Fruit fly (Drosophila melanogaster) whole organism: ENCODE results near the gene Pka-C1.

ENCODE experiments used
- CG8478 ChIP-seq: fragments of >200 bp; optimal IDR thresholded peaks from 2 replicates; lab custom pipeline; 2018; ENCODE audit warnings: inconsistent platforms
- Dll ChIP-seq: fragments of >200 bp; optimal IDR thresholded peaks from 2 replicates; lab custom pipeline; 2017
- EcR ChIP-seq, 2 experiments: fragments of >200 bp; optimal IDR thresholded peaks; 2 replicates each; lab custom pipeline; 2017; ENCODE audit warnings: missing biosample characterization in 2 of 2, missing genetic modification characterization in 2 of 2, missing genetic modification reagents in 2 of 2
- pan ChIP-seq: fragments of >200 bp; optimal IDR thresholded peaks from 2 replicates; lab custom pipeline; 2017
- psq ChIP-seq: fragments of >200 bp; optimal IDR thresholded peaks from 2 replicates; lab custom pipeline; 2017
- usp ChIP-seq: fragments of >200 bp; optimal IDR thresholded peaks from 2 replicates; lab custom pipeline; 2017; ENCODE audit warnings: missing biosample characterization, missing genetic modification characterization, mixed read lengths

Pka-C1 gene

dm6 chr2L:9698923-9699493, at the start of gene Pka-C1:
TSS of gene Pka-C1 (minus strand) at chr2L:9699297.
- TF ChIP-seq pan (lab: Kevin White, UChicago): no peak

dm6 chr2L:9746236-9747225, 47.4 kb upstream of the Pka-C1 start, which contains the start of gene Nckx30C:
TSS of gene Nckx30C (minus strand) at chr2L:9746495.
- TF ChIP-seq pan (lab: Kevin White, UChicago) (no peak), usp (GFP tag; lab: Kevin White, UChicago) (no peak), EcR (GFP tag; optimal IDR thresholded peaks at IDR 0.05; lab: Kevin White, UChicago) (no peak), Dll (lab: Kevin White, UChicago) (no peak), CG8478 (lab: Kevin White, UChicago) (no peak), psq (lab: Kevin White, UChicago) (no peak)

dm6 chr2L:9744634-9745033, 45.5 kb upstream of the Pka-C1 start:
- TF ChIP-seq pan (lab: Kevin White, UChicago): no peak
- TF ChIP-seq usp (GFP tag; lab: Kevin White, UChicago): no peak
- TF ChIP-seq Dll (lab: Kevin White, UChicago): no peak
- no peak for TF ChIP-seq psq (lab: Kevin White, UChicago)
- TF ChIP-seq EcR (GFP tag; optimal IDR thresholded peaks at IDR 0.05; lab: Kevin White, UChicago): no peak
- no peak for TF ChIP-seq CG8478 (lab: Kevin White, UChicago)

dm6 chr2L:9743823-9744222, 44.7 kb upstream of the Pka-C1 start:
- no peak for TF ChIP-seq CG8478 (lab: Kevin White, UChicago)
- TF ChIP-seq pan (lab: Kevin White, UChicago): no peak
- no peak for TF ChIP-seq usp (GFP tag; lab: Kevin White, UChicago)
- TF ChIP-seq Dll (lab: Kevin White, UChicago): no peak
- TF ChIP-seq EcR (GFP tag; optimal IDR thresholded peaks at IDR 0.05; lab: Kevin White, UChicago): no peak
- no peak for TF ChIP-seq psq (lab: Kevin White, UChicago)

dm6 chr2L:9739685-9740084, 40.6 kb upstream of the Pka-C1 start:
- TF ChIP-seq Dll (lab: Kevin White, UChicago): no peak
- no peak for TF ChIP-seq pan (lab: Kevin White, UChicago)
- TF ChIP-seq usp (GFP tag; lab: Kevin White, UChicago): no peak
- no peak for TF ChIP-seq psq (lab: Kevin White, UChicago)
- no peak for TF ChIP-seq EcR (GFP tag; optimal IDR thresholded peaks at IDR 0.05; lab: Kevin White, UChicago)
- TF ChIP-seq CG8478 (lab: Kevin White, UChicago): no peak

- TF ChIP-seq CG8478 (lab: Kevin White, UChicago): no peak
- TF ChIP-seq EcR (GFP tag; optimal IDR thresholded peaks at IDR 0.05; lab: Kevin White, UChicago): no peak
- TF ChIP-seq pan (lab: Kevin White, UChicago): no peak
- no peak for TF ChIP-seq usp (GFP tag; lab: Kevin White, UChicago)
- TF ChIP-seq psq (lab: Kevin White, UChicago): no peak
- no peak for TF ChIP-seq Dll (lab: Kevin White, UChicago)
Measured at dm6 chr2L:9737803-9738202, 38.7 kb upstream of the Pka-C1 start.

dm6 chr2L:9737360-9737759, 38.3 kb upstream of the Pka-C1 start:
- TF ChIP-seq EcR (GFP tag; optimal IDR thresholded peaks at IDR 0.05; lab: Kevin White, UChicago) (no peak), Dll (lab: Kevin White, UChicago) (no peak), psq (lab: Kevin White, UChicago) (no peak), usp (GFP tag; lab: Kevin White, UChicago) (no peak), pan (lab: Kevin White, UChicago) (no peak), CG8478 (lab: Kevin White, UChicago) (no peak)

dm6 chr2L:9736000-9736695, 37.1 kb upstream of the Pka-C1 start, which contains the start of gene CG13117:
TSS of gene CG13117 (plus strand) at chr2L:9736645.
- no peak for TF ChIP-seq psq (lab: Kevin White, UChicago)
- no peak for TF ChIP-seq CG8478 (lab: Kevin White, UChicago)
- TF ChIP-seq pan (lab: Kevin White, UChicago): no peak
- TF ChIP-seq usp (GFP tag; lab: Kevin White, UChicago): no peak
- no peak for TF ChIP-seq Dll (lab: Kevin White, UChicago)

- TF ChIP-seq psq (lab: Kevin White, UChicago) (no peak), pan (lab: Kevin White, UChicago) (no peak)
Measured at dm6 chr2L:9734134-9734533, 35.0 kb upstream of the Pka-C1 start.

- no peak for TF ChIP-seq EcR (GFP tag; optimal IDR thresholded peaks at IDR 0.05; lab: Kevin White, UChicago)
- no peak for TF ChIP-seq usp (GFP tag; lab: Kevin White, UChicago)
- TF ChIP-seq pan (lab: Kevin White, UChicago): no peak
- TF ChIP-seq CG8478 (lab: Kevin White, UChicago): no peak
- no peak for TF ChIP-seq psq (lab: Kevin White, UChicago)
- TF ChIP-seq Dll (lab: Kevin White, UChicago): no peak
Measured at dm6 chr2L:9731269-9731668, 32.2 kb upstream of the Pka-C1 start.
